Worm (Caenorhabditis elegans) whole organism, L4/young adult: ENCODE measurements around the gene grd-10.

Experiments used
- W03F9.2 ChIP-seq: fragments of 150-350 bp; optimal IDR thresholded peaks from 2 replicates; lab custom pipeline; 2014; ENCODE audit warnings: missing biosample characterization, missing genetic modification characterization
- dao-5 ChIP-seq: sonication (generic microtip); optimal IDR thresholded peaks from 2 replicates; lab custom pipeline; 2016; ENCODE audit warnings: missing genotype, missing genetic modification characterization, moderate library complexity, missing compliant biosample characterization
- him-1 ChIP-seq: sonication (generic microtip); optimal IDR thresholded peaks from 2 replicates; lab custom pipeline; 2016; ENCODE audit warnings: missing genotype, missing genetic modification reagents, missing genetic modification characterization, missing compliant biosample characterization

DNA sequence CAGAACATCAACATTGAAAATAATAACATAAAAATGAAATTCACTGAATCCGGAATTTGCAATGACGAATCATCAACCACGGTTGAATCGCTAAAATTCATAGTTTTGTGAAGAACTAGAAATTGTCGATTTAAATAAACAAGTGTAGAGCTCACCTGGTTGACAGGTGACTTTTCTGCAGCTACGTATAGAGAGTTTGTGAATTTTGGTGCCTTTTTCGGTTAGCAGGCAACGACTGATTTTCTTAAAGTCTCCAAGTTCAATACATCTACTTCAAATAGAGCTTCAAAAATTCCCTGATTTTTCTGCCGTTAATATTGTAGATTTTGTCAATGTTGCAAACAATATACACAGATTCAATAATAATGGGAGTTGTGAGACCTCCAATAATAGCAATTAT, 36.3 kb downstream of the grd-10 start, which contains the start of gene srz-69:
- TF ChIP-seq him-1 (tag; lab: Kevin White, UChicago), result no peak
- TF ChIP-seq W03F9.2 (tag; lab: Kevin White, UChicago), result no peak
- TF ChIP-seq dao-5, result no peak
